Worm (Caenorhabditis elegans): Measurements from ENCODE around the gene spp-11.

spp-11 gene

DNA sequence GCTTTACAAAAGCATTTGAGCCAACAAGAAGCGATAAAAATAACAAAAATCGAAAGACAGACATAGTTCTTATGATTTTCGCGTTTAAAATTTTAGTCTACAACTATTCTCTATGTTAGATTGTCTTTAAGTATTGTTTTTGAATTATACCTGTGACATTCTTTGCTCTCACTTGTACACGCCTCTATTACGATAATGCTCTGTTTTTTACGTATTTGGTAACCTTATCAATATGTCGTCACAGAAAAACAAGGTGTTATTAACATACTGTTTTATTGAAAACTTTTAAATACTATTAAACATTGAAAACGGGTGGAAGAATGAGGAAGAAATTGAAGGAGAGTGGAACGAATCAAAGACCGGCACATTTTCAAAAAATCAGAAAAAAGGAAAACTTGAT is at the start of gene spp-11:
spp-11 (minus strand) TSS at position 101 of the 400 bp plus-strand sequence.
- TF ChIP-seq nhr-25 (tag; optimal IDR thresholded peaks at IDR 0.05), result no peak

DNA sequence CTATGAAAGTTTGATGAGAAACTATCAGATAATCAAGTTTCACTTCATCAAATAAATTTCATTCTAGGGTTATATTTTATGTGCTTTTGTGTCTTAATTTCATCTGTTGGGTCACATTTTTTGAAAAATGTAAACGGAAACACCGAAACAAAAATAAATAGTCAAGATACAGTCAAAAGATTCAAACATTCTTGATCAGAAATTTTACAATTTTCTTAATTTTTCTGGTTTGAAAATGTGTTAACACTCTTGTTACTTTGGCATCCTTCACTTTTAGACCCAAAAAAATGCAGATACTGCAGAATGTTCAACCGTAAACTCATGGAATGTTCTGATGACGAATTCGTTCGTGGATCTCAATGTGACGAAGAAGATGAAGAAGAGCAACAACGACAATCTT is 47.5 kb upstream of the spp-11 start, which contains the start of gene aptf-1:
aptf-1 (plus strand) TSS at position 301 of the 400 bp plus-strand sequence.
- no peak for TF ChIP-seq lin-39 (tag; optimal IDR thresholded peaks at IDR 0.05)
- no peak for TF ChIP-seq nhr-12 (tag; optimal IDR thresholded peaks at IDR 0.05)

DNA sequence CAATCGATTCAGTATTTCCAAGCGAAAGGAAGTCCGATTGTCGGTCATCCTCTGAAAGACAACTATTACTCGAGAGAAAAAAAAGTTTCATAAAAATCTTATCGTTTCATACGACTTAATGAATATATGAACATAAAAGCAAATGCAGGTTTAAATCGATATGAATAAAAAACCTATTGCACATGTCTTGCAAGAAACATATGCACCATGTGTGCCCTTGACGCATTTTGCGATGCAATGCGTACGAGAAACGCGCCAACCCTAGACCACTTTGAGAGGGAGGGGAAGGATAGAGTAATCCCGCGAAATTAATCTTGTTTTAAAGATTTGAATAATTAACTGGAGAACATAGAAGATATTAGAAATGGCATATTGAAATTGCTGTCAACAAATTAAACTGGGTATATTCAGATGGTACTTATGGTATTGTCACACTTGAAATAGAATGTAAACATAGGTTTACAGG is 46.2 kb upstream of the spp-11 start, which contains the start of gene atg-16.2:
atg-16.2 (minus strand) TSS at position 51 of the 466 bp plus-strand sequence.
- TF ChIP-seq nhr-21 (tag; optimal IDR thresholded peaks at IDR 0.05) (peak; percentile 2), R02D3.7 (tag; optimal IDR thresholded peaks at IDR 0.05) (no peak), ztf-4 (tag; optimal IDR thresholded peaks at IDR 0.05) (no peak), lin-39 (tag; optimal IDR thresholded peaks at IDR 0.05) (no peak), sem-4 (tag; optimal IDR thresholded peaks at IDR 0.05) (no peak), ztf-11 (tag; optimal IDR thresholded peaks at IDR 0.05) (no peak), mdl-1 (tag; optimal IDR thresholded peaks at IDR 0.05) (no peak), sma-3 (GFP tag; optimal IDR thresholded peaks at IDR 0.05) (no peak), nhr-25 (tag; optimal IDR thresholded peaks at IDR 0.05) (no peak), nhr-129 (tag; optimal IDR thresholded peaks at IDR 0.05) (peak; percentile 79), alr-1 (tag; optimal IDR thresholded peaks at IDR 0.05) (no peak), elt-3 (tag; optimal IDR thresholded peaks at IDR 0.05) (no peak), lin-11 (tag; optimal IDR thresholded peaks at IDR 0.05) (peak; percentile 9), nhr-12 (tag; optimal IDR thresholded peaks at IDR 0.05) (no peak), snpc-4 (tag; optimal IDR thresholded peaks at IDR 0.05) (peak; percentile 14), unc-55 (GFP tag; optimal IDR thresholded peaks at IDR 0.05) (peak; percentile 74), nhr-10 (tag; optimal IDR thresholded peaks at IDR 0.05) (no peak), skn-1 (tag; optimal IDR thresholded peaks at IDR 0.05) (no peak), nhr-77 (tag; optimal IDR thresholded peaks at IDR 0.05) (no peak), nhr-237 (tag; optimal IDR thresholded peaks at IDR 0.05) (no peak), crh-2 (tag; optimal IDR thresholded peaks at IDR 0.05) (peak; percentile 44), blmp-1 (tag; optimal IDR thresholded peaks at IDR 0.05; ENCODE audit: insufficient read depth) (no peak), F13H6.1 (tag; optimal IDR thresholded peaks at IDR 0.05) (peak; percentile 30), gmeb-1 (tag; optimal IDR thresholded peaks at IDR 0.05) (no peak), nhr-11 (tag; optimal IDR thresholded peaks at IDR 0.05) (no peak), fos-1 (tag; optimal IDR thresholded peaks at IDR 0.05) (peak; percentile 8), nhr-6 (tag; optimal IDR thresholded peaks at IDR 0.05) (no peak), ama-1 (optimal IDR thresholded peaks at IDR 0.05) (no peak), lsy-2 (tag; optimal IDR thresholded peaks at IDR 0.05) (peak in 1 of 2 experiments; percentile 76), C34F6.9 (tag; optimal IDR thresholded peaks at IDR 0.05) (peak; percentile 78), egl-27 (tag; optimal IDR thresholded peaks at IDR 0.05) (no peak), elt-1 (tag; optimal IDR thresholded peaks at IDR 0.05) (no peak), ceh-16 (tag; optimal IDR thresholded peaks at IDR 0.05) (no peak), zag-1 (tag; optimal IDR thresholded peaks at IDR 0.05) (no peak), unc-62 (GFP tag; optimal IDR thresholded peaks at IDR 0.05) (no peak), ztf-1 (GFP tag; conservative IDR thresholded peaks at IDR 0.05) (no peak), peb-1 (tag; optimal IDR thresholded peaks at IDR 0.05) (no peak), lin-13 (GFP tag; optimal IDR thresholded peaks at IDR 0.05) (peak; percentile 55), ZK546.5 (tag; optimal IDR thresholded peaks at IDR 0.05) (no peak), mab-5 (tag; optimal IDR thresholded peaks at IDR 0.05) (peak; percentile 31), ceh-82 (tag; optimal IDR thresholded peaks at IDR 0.05) (no peak), nhr-23 (tag; optimal IDR thresholded peaks at IDR 0.05) (no peak), aly-2 (tag; optimal IDR thresholded peaks at IDR 0.05) (no peak), unc-39 (tag; optimal IDR thresholded peaks at IDR 0.05) (no peak), dmd-4 (tag; optimal IDR thresholded peaks at IDR 0.05) (no peak), sma-9 (GFP tag; optimal IDR thresholded peaks at IDR 0.05) (peak; percentile 33), sma-9 (tag; optimal IDR thresholded peaks at IDR 0.05) (no peak), Y55F3AM.14 (GFP tag; optimal IDR thresholded peaks at IDR 0.05) (no peak), mbf-1 (tag; optimal IDR thresholded peaks at IDR 0.05) (no peak)
